Worm (Caenorhabditis elegans): Measurements from ENCODE around the gene fbxb-85.

The fbxb-85 gene

DNA sequence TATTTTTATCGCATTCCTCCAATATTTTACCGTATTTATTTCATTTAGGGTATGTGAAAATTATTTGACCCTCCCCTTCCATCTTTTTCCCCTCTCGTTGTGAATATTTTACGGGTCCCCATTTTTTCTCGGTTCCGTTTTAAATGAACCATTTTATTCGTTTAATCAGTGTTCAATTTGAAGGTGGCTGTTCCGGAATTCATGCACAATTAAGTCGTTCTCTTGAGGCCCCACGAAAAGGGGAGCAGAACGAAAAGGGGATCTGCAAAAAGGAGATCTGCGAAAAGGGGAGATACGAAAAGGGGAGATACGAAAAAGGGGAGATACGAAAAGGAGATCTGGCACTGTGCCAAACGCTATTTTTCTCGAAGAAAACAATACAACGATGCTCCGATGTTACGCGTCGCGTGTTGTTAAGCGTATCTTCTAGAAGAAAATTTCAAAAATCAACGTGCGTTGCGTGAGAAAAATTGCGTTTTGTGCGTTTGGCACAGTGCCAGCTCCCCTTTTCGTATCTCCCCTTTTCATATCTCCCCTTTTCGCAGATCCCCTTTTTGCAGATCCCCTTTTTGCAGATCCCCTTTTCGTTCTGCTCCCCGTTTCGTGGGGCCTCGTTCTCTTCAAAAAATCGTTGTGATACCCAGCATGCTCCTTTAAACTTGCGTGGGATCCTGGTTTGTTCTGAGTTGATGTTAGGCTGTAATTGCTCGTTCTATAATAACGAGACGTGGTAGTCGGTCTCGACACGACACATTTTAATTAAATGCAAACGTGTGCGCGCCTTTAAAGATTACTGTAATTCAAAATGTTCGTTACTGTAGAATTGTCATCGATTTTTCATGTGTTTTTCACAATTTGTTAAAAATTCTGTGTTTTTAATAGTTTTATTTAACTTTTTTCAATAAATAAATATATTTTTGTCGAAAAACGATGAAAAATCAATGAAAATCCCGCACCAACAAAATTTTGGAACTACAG lies 37.6 kb downstream of the fbxb-85 start (continued):
- TF ChIP-seq D2030.7 (GFP tag; IDR thresholded peaks at IDR 0.05): peak; percentile 93
- no peak for TF ChIP-seq F49E8.2 (tag; optimal IDR thresholded peaks at IDR 0.05; ENCODE audit: insufficient read depth)
- TF ChIP-seq Y56A3A.18 (GFP tag; IDR thresholded peaks at IDR 0.05): peak; percentile 72; the same call in 1 of the 2 replicates
- peak; percentile 92 for TF ChIP-seq ceh-100 (GFP tag; IDR thresholded peaks at IDR 0.05)
- TF ChIP-seq nhr-27 (tag; optimal IDR thresholded peaks at IDR 0.05): no peak
- peak; percentile 86 for TF ChIP-seq Y53F4B.3 (GFP tag; IDR thresholded peaks at IDR 0.05)
- TF ChIP-seq C17E4.6 (GFP tag; IDR thresholded peaks at IDR 0.05): peak; percentile 92
- TF ChIP-seq cebp-1 (GFP tag; IDR thresholded peaks at IDR 0.05): no peak
- peak; percentile 15 for TF ChIP-seq cebp-1 (tag; optimal IDR thresholded peaks at IDR 0.05)
- no peak for TF ChIP-seq pha-4 (tag; optimal IDR thresholded peaks at IDR 0.05)
- no peak for TF ChIP-seq nfya-1 (tag; optimal IDR thresholded peaks at IDR 0.05; ENCODE audit: borderline replicate concordance, insufficient read depth)
- TF ChIP-seq athp-1 (tag; optimal IDR thresholded peaks at IDR 0.05): peak; percentile 36
- peak; percentile 19; the same call in 1 of the 2 replicates for TF ChIP-seq lir-1 (GFP tag; conservative IDR thresholded peaks at IDR 0.05)
- peak; percentile 48; the same call in 1 of the 2 replicates for TF ChIP-seq ztf-6 (GFP tag; IDR thresholded peaks at IDR 0.05)
- TF ChIP-seq B0035.1 (tag; optimal IDR thresholded peaks at IDR 0.05): no peak
- TF ChIP-seq ceh-27 (GFP tag; optimal IDR thresholded peaks at IDR 0.05): no peak
- TF ChIP-seq hmg-1.2 (GFP tag; IDR thresholded peaks at IDR 0.05): peak; percentile 62
- peak; percentile 91 for TF ChIP-seq madf-6 (GFP tag; IDR thresholded peaks at IDR 0.05)
- no peak for TF ChIP-seq B0261.1 (tag; optimal IDR thresholded peaks at IDR 0.05)
- TF ChIP-seq egl-44 (GFP tag; IDR thresholded peaks at IDR 0.05): peak; percentile 69
- TF ChIP-seq nfyb-1 (GFP tag; IDR thresholded peaks at IDR 0.05): peak; percentile 76
- TF ChIP-seq K12H6.12 (tag; optimal IDR thresholded peaks at IDR 0.05): peak; percentile 12
- TF ChIP-seq xnd-1 (tag; optimal IDR thresholded peaks at IDR 0.05): peak; percentile 0
- no peak for TF ChIP-seq hlh-26 (GFP tag; conservative IDR thresholded peaks at IDR 0.05)
- TF ChIP-seq lin-54 (GFP tag; optimal IDR thresholded peaks at IDR 0.05): peak; percentile 56
- TF ChIP-seq pbrm-1 (GFP tag; IDR thresholded peaks at IDR 0.05): peak; percentile 67; the same call in 1 of the 2 replicates
- TF ChIP-seq hrde-1 (tag; optimal IDR thresholded peaks at IDR 0.05; ENCODE audit: borderline replicate concordance): peak; percentile 68
- 0 out of 2 replicates have a peak, but pooled peaks have one; percentile 60 for TF ChIP-seq ceh-91 (GFP tag; IDR thresholded peaks at IDR 0.05)
- TF ChIP-seq F33H1.4 (GFP tag; IDR thresholded peaks at IDR 0.05): peak; percentile 65
- peak; percentile 56 for TF ChIP-seq him-1 (tag; optimal IDR thresholded peaks at IDR 0.05)
- TF ChIP-seq nfya-2 (GFP tag; IDR thresholded peaks at IDR 0.05): 0 out of 2 replicates have a peak, but pooled peaks have one; percentile 55
- peak; percentile 82 for TF ChIP-seq lsl-1 (GFP tag; optimal IDR thresholded peaks at IDR 0.05)
- peak; percentile 63 for TF ChIP-seq rcor-1 (GFP tag; IDR thresholded peaks at IDR 0.05)
- peak; percentile 9; the same call in 1 of the 2 replicates for TF ChIP-seq ztf-28 (GFP tag; IDR thresholded peaks at IDR 0.05)
- TF ChIP-seq ceh-40 (GFP tag; IDR thresholded peaks at IDR 0.05): peak; percentile 70; the same call in 1 of the 2 replicates
- TF ChIP-seq egrh-3 (GFP tag; IDR thresholded peaks at IDR 0.05): peak; percentile 71; the same call in 1 of the 2 replicates
- TF ChIP-seq sdz-38 (tag; optimal IDR thresholded peaks at IDR 0.05): no peak
- TF ChIP-seq lin-35 (GFP tag; optimal IDR thresholded peaks at IDR 0.05): peak in 1 of 3 experiments; percentile 3
- no peak for TF ChIP-seq ztf-3 (GFP tag; optimal IDR thresholded peaks at IDR 0.05)
- peak; percentile 74 for TF ChIP-seq attf-3 (GFP tag; conservative IDR thresholded peaks at IDR 0.05)
- 0 out of 2 replicates have a peak, but pooled peaks have one; percentile 8 for TF ChIP-seq bed-2 (GFP tag; IDR thresholded peaks at IDR 0.05)
- peak; percentile 85 for TF ChIP-seq ekl-4 (GFP tag; IDR thresholded peaks at IDR 0.05)
- TF ChIP-seq Y53G8AR.9 (GFP tag; conservative IDR thresholded peaks at IDR 0.05): peak; percentile 92
- peak; percentile 69 for TF ChIP-seq dox-1 (GFP tag; IDR thresholded peaks at IDR 0.05)
- TF ChIP-seq K11D2.4 (GFP tag; IDR thresholded peaks at IDR 0.05): peak; percentile 44; the same call in 1 of the 2 replicates

Data from whole organism, young adult.